Worm (Caenorhabditis elegans): ENCODE results near the gene cytb-5.1.

The cytb-5.1 gene

DNA sequence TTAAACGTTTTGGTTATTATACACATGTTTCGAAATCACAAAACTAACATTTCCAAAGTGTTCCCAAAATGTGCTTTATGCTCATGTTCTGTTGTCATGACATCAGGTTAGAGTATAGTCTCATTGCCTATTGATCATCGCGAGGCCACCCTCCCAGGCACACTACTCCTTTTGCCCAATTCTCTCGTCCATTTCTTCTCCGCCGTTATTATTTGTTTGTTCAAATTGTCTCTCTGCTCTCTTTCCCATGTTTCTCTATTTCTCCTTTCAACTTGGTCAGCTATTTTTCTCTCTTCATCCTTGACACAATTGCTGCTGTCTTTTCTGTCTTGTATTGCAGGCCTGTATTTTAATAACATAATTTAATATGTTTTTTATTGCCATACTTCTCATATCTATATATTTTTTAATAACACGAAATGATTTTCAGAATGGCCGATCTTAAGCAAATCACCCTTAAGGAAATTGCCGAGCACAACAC lies at the start of gene cytb-5.1 (continued):
- TF ChIP-seq tra-1 (GFP tag; IDR thresholded peaks at IDR 0.05) (no peak), aha-1 (tag) (peak; percentile 39)

DNA sequence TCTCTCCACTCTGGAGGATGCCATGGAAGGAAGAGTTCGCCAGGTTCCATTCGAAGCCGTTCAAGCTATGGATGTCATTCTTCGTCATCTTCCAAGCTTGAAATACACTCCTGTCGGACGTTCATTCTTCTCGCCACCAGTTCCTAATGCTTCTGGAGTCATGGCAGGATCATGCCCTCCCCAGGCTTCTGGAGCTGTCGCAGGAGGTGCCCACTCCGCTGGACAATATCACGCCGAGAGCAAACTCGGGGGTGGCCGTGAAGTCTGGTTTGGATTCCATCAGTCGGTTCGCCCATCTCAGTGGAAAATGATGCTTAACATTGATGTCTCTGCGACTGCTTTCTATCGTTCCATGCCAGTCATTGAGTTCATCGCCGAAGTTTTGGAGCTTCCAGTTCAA lies 49.4 kb upstream of the cytb-5.1 start:
- TF ChIP-seq set-16 (GFP tag; IDR thresholded peaks at IDR 0.05) (peak; percentile 56; the same call in 1 of the 2 replicates), snpc-1.2 (GFP tag; IDR thresholded peaks at IDR 0.05) (peak; percentile 14; the same call in 1 of the 2 replicates), F10B5.3 (tag; optimal IDR thresholded peaks at IDR 0.05) (no peak), madf-9 (GFP tag; conservative IDR thresholded peaks at IDR 0.05) (no peak), madf-5 (GFP tag; IDR thresholded peaks at IDR 0.05) (0 out of 4 replicates have a peak, but pooled peaks of 1 of the 2 experiments have one; percentile 24)

DNA sequence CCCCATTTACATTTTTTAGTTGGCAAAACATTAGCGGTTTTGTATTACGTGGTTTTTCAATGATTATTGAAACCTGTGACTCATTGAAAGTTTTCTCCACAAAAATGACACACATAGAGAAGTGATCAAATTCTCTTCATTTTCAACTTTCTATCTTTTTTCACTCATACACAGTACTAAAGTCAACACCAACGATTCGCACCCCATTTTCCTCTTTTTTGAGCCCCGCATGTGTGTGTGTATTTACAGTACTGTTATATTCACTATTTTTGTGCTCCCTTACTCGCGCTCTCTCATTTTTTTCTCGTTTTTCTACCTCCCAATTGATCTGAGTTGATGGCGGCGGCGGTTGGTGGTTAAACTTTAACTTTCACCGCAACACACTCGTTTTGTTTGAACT lies 43.3 kb upstream of the cytb-5.1 start:
- TF ChIP-seq unc-130 (GFP tag; optimal IDR thresholded peaks at IDR 0.05) (no peak), unc-62 (GFP tag; optimal IDR thresholded peaks at IDR 0.05 in 1 of 2) (peak in 1 of 2 experiments; percentile 46), unc-62 (tag; optimal IDR thresholded peaks at IDR 0.05) (no peak)

DNA sequence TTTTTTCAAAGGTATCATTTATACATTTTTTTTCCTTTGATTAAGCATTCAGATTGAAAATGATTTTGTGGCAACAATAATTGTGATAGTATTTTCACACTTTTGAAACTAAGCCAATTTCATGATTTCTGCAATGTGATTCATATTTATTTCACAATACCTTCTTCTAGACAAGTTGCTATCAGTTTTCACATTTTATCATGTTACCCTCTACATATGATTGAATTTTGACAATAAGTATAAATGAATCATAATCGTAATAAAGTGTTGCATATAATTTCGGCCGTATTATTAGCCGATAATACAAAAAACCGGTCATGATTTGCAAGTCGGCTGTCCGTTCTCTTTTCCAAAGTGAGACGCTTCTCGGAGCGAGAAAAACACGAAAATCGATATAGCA lies 42.3 kb upstream of the cytb-5.1 start:
- TF ChIP-seq F37D6.2 (tag; optimal IDR thresholded peaks at IDR 0.05) = no peak
- TF ChIP-seq F49E8.2 (tag; optimal IDR thresholded peaks at IDR 0.05; ENCODE audit: borderline replicate concordance) = no peak
- TF ChIP-seq mdl-1 (tag; optimal IDR thresholded peaks at IDR 0.05) = no peak
- peak; percentile 12 for TF ChIP-seq nhr-28 (tag; optimal IDR thresholded peaks at IDR 0.05)
- TF ChIP-seq hlh-30 (tag; optimal IDR thresholded peaks at IDR 0.05; ENCODE audit: insufficient read depth) = peak; percentile 22
- TF ChIP-seq dmd-6 (GFP tag; IDR thresholded peaks at IDR 0.05) = no peak; the same call in 1 of the 2 replicates
- no peak for TF ChIP-seq cey-2 (tag; optimal IDR thresholded peaks at IDR 0.05; ENCODE audit: borderline replicate concordance, insufficient read depth)
- TF ChIP-seq mxl-2 (GFP tag; conservative IDR thresholded peaks at IDR 0.05) = no peak
- TF ChIP-seq daf-16 (GFP tag; optimal IDR thresholded peaks at IDR 0.05) = no peak
- peak; percentile 29 for TF ChIP-seq daf-16 (tag; optimal IDR thresholded peaks at IDR 0.05)
- TF ChIP-seq pqm-1 (tag; optimal IDR thresholded peaks at IDR 0.05) = peak; percentile 55
- TF ChIP-seq php-3 (GFP tag; IDR thresholded peaks at IDR 0.05) = 0 out of 2 replicates have a peak, but pooled peaks have one; percentile 29
- TF ChIP-seq nhr-41 (GFP tag; IDR thresholded peaks at IDR 0.05) = no peak
- TF ChIP-seq mep-1 (tag; optimal IDR thresholded peaks at IDR 0.05) = peak; percentile 17
- peak; percentile 17 for TF ChIP-seq dve-1 (tag; optimal IDR thresholded peaks at IDR 0.05; ENCODE audit: insufficient read depth)
- TF ChIP-seq aly-2 (tag; optimal IDR thresholded peaks at IDR 0.05) = no peak

DNA sequence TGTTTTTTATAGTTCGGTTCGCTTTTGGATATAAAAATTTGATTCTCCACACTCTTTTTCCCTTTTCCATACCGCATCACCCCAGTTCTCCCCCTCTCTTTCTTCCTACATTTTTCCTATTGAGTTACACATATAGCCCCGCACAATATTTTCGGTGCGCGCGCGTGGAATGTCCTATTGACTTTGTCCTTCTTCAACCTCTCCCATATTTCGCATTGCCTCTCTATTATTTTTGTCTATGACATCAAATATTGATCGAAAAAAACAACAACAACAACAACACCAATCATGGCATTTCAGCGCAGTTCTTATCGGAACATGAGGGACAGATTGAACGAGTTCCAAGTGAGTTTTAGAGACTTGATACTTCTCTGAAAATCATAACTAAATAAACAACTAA lies 41.9 kb upstream of the cytb-5.1 start, which contains the start of gene syx-2:
TSS of gene syx-2 (plus strand) at position 301 of the 400 bp plus-strand sequence.
- TF ChIP-seq Y48G9A.11 (GFP tag; IDR thresholded peaks at IDR 0.05) (no peak), ceh-62 (tag; optimal IDR thresholded peaks at IDR 0.05) (no peak), nhr-28 (tag; optimal IDR thresholded peaks at IDR 0.05) (no peak), zag-1 (tag; optimal IDR thresholded peaks at IDR 0.05) (no peak), nhr-237 (tag; optimal IDR thresholded peaks at IDR 0.05) (no peak), daf-16 (GFP tag; optimal IDR thresholded peaks at IDR 0.05) (no peak), daf-16 (tag; optimal IDR thresholded peaks at IDR 0.05) (no peak), nhr-48 (tag; optimal IDR thresholded peaks at IDR 0.05) (no peak), dve-1 (tag; optimal IDR thresholded peaks at IDR 0.05; ENCODE audit: insufficient read depth) (no peak), nhr-102 (tag; optimal IDR thresholded peaks at IDR 0.05) (no peak), tra-1 (GFP tag; IDR thresholded peaks at IDR 0.05) (no peak)

DNA sequence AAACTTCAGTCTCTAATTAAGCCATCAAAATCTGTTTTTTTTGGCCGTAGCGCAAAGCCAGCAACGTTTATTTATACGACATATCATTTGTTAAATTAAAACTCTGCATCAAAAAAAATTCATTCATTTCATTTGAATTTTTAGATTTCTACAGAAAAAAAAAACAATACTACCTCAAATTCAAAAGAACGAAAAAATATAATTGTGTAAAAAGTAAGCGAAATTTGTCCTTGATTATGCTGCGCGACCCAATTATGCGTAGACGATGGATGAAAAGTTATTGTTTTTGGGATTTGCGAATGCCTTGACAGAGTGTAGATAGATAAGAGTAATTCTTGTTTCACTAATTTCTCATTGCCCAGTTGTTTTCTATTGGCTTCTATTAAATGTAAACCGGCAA lies 38.5 kb upstream of the cytb-5.1 start, which contains the start of gene F48F7.3:
TSS of gene F48F7.3 (plus strand) at position 301 of the 400 bp plus-strand sequence.
- TF ChIP-seq Y5F2A.4 (GFP tag; optimal IDR thresholded peaks at IDR 0.05) (no peak), attf-4 (tag; optimal IDR thresholded peaks at IDR 0.05) (no peak), ceh-20 (GFP tag; IDR thresholded peaks at IDR 0.05) (no peak), F49E8.2 (tag; optimal IDR thresholded peaks at IDR 0.05; ENCODE audit: borderline replicate concordance) (no peak), hlh-30 (tag; optimal IDR thresholded peaks at IDR 0.05; ENCODE audit: insufficient read depth) (no peak), ZK337.2 (GFP tag; IDR thresholded peaks at IDR 0.05) (no peak), lsy-2 (tag; optimal IDR thresholded peaks at IDR 0.05) (no peak), unc-39 (tag; optimal IDR thresholded peaks at IDR 0.05) (no peak), ama-1 (optimal IDR thresholded peaks at IDR 0.05) (no peak), zag-1 (tag; optimal IDR thresholded peaks at IDR 0.05) (no peak), nhr-77 (tag; optimal IDR thresholded peaks at IDR 0.05) (no peak), dve-1 (tag; optimal IDR thresholded peaks at IDR 0.05; ENCODE audit: insufficient read depth) (no peak), snpc-4 (tag; optimal IDR thresholded peaks at IDR 0.05) (no peak), pqm-1 (tag; optimal IDR thresholded peaks at IDR 0.05) (no peak)

Measured in whole organism, L4 larva.